Fruit fly (Drosophila melanogaster): ENCODE results near the gene Rbsn-5.

The Rbsn-5 gene

DNA sequence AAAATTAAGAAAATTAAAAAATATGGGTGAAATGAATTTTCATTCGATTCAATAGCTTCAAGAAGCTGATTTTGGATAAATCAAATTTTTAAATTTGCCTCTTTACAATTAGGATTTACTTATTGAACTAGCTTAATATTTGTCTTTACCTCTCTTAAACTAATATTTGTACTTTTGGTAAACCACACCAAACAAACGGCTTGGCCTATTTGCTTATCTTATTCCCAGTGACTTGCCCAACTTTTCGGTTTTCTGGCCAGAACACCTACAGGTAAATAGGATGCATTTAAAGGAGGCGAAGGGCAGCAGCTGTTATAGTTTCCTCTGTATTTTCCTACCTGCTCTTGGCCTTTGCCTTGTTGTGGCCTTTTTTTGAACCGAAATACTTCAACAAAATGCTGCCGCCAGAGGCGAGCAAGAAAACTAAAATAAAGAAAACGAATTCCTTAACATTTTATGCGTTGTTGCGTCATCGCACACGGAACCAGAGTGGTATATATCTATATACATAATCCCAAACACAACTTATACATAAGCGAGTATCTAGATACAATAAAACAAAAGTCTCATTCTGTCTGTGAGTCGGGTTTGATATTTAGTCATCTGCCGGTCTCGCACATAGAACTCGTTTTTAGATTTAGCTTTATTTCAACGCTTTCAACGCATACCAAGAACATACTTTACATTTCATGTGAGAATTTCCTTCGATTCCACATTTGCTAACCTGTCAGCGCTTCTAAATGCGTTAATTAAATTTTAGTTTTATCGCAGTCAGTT is 6.4 kb downstream of the Rbsn-5 start:
- TF ChIP-seq fkh (GFP tag; optimal IDR thresholded peaks at IDR 0.05) (peak; percentile 57), Ets96B (tag; optimal IDR thresholded peaks at IDR 0.05) (no peak), Eip78C (GFP tag) (peak; percentile 2)

dm6 chr2L:8168075-8168474 is 8.4 kb downstream of the Rbsn-5 start:
- TF ChIP-seq Hr39 (GFP tag; optimal IDR thresholded peaks at IDR 0.05) (no peak), esn (GFP tag; optimal IDR thresholded peaks at IDR 0.05) (no peak), net (GFP tag; optimal IDR thresholded peaks at IDR 0.05) (peak; percentile 40), ss (GFP tag; optimal IDR thresholded peaks at IDR 0.05) (no peak), CG32006 (GFP tag; optimal IDR thresholded peaks at IDR 0.05) (peak; percentile 64), CG6792 (GFP tag; optimal IDR thresholded peaks at IDR 0.05) (no peak), dac (GFP tag; optimal IDR thresholded peaks at IDR 0.05) (no peak), CG11294 (GFP tag; IDR thresholded peaks at IDR 0.05) (no peak), CG8319 (GFP tag; optimal IDR thresholded peaks at IDR 0.05) (no peak), CG1621 (tag; optimal IDR thresholded peaks at IDR 0.05) (no peak), Gug (GFP tag; IDR thresholded peaks at IDR 0.05) (no peak), OdsH (GFP tag; optimal IDR thresholded peaks at IDR 0.05) (no peak), Lpt (GFP tag; optimal IDR thresholded peaks at IDR 0.05) (no peak), Eip78C (GFP tag) (peak; percentile 56), Ets21C (GFP tag; optimal IDR thresholded peaks at IDR 0.05) (no peak), Eip75B (GFP tag; optimal IDR thresholded peaks at IDR 0.05) (no peak), CG8119 (GFP tag; IDR thresholded peaks at IDR 0.05) (peak; percentile 38; the same call in 2 of the 3 replicates), Hr4 (GFP tag; optimal IDR thresholded peaks at IDR 0.05) (peak; percentile 53), dsx (GFP tag; optimal IDR thresholded peaks at IDR 0.05; ENCODE audit: poor library complexity, severe bottlenecking) (no peak), Sox102F (GFP tag; optimal IDR thresholded peaks at IDR 0.05) (no peak), Hr38 (GFP tag; optimal IDR thresholded peaks at IDR 0.05) (no peak), Blimp-1 (GFP tag; optimal IDR thresholded peaks at IDR 0.05) (no peak), CG31627 (GFP tag; optimal IDR thresholded peaks at IDR 0.05) (no peak), eg (GFP tag; IDR thresholded peaks at IDR 0.05) (peak; percentile 49; the same call in 2 of the 3 replicates), CG6163 (GFP tag; IDR thresholded peaks at IDR 0.05) (0 out of 3 replicates have a peak, but pooled peaks have one; percentile 35), achi (GFP tag; optimal IDR thresholded peaks at IDR 0.05) (no peak), acj6 (GFP tag; optimal IDR thresholded peaks at IDR 0.05) (no peak), CG15336 (GFP tag; IDR thresholded peaks at IDR 0.05) (peak; percentile 47), spab (GFP tag; optimal IDR thresholded peaks at IDR 0.05) (no peak), CG4318 (GFP tag; optimal IDR thresholded peaks at IDR 0.05) (no peak), pdm3 (GFP tag; optimal IDR thresholded peaks at IDR 0.05) (peak; percentile 16), Eip93F (GFP tag; optimal IDR thresholded peaks at IDR 0.05) (no peak)

DNA sequence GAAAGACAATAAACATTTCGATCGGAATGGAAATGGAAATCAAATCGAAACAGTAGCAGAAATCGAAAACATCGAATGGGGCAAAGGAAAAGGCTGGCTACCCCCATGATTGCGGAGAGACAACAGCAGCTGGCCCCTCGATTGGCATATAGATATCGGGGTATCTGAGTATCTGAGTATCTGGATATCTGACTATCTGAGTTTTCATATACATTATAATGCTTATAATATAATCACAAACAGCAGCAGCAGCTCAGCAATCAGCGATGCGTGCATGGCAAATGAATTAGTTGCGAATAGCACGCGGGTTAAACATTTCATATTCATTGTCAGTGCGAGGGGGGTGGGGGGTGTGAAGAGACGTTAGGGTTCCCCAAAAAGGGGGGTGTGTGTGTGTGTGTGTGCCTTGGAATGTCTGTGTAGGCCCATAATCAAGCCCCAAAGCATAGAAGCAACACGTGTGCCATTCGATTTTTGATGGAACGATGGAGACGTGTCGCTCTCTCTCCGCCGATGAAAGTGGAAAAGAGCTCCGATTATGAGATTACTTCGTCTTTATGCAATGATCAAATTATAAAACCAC is 11.1 kb downstream of the Rbsn-5 start:
- no peak for TF ChIP-seq dac (GFP tag; optimal IDR thresholded peaks at IDR 0.05)
- TF ChIP-seq Sox14 (GFP tag; optimal IDR thresholded peaks at IDR 0.05), result no peak
- no peak for TF ChIP-seq CG32006 (GFP tag; optimal IDR thresholded peaks at IDR 0.05)
- no peak for TF ChIP-seq CG8319 (GFP tag; optimal IDR thresholded peaks at IDR 0.05)
- no peak for TF ChIP-seq Lpt (GFP tag; optimal IDR thresholded peaks at IDR 0.05)
- no peak for TF ChIP-seq Ets21C (GFP tag; optimal IDR thresholded peaks at IDR 0.05)
- TF ChIP-seq acj6 (GFP tag; optimal IDR thresholded peaks at IDR 0.05), result no peak
- TF ChIP-seq Met (GFP tag; optimal IDR thresholded peaks at IDR 0.05), result no peak
- TF ChIP-seq topi (GFP tag; optimal IDR thresholded peaks at IDR 0.05), result no peak
- TF ChIP-seq CG6792 (GFP tag; optimal IDR thresholded peaks at IDR 0.05), result no peak
- TF ChIP-seq Eip78C (GFP tag), result no peak
- no peak for TF ChIP-seq fkh (GFP tag; optimal IDR thresholded peaks at IDR 0.05)
- no peak for TF ChIP-seq salr (GFP tag; optimal IDR thresholded peaks at IDR 0.05)
- TF ChIP-seq CG6854 (GFP tag; optimal IDR thresholded peaks at IDR 0.05), result no peak
- TF ChIP-seq Smox (GFP tag; optimal IDR thresholded peaks at IDR 0.05), result no peak
- TF ChIP-seq fd85E (GFP tag; optimal IDR thresholded peaks at IDR 0.05), result no peak
- no peak for TF ChIP-seq ss (GFP tag; optimal IDR thresholded peaks at IDR 0.05)
- no peak for TF ChIP-seq fd59A (GFP tag; optimal IDR thresholded peaks at IDR 0.05)
- TF ChIP-seq CG11762 (GFP tag; optimal IDR thresholded peaks at IDR 0.05; ENCODE audit: insufficient read depth), result no peak
- TF ChIP-seq CG11902 (GFP tag; optimal IDR thresholded peaks at IDR 0.05), result no peak

All from whole organism, prepupa.